Fruit fly (Drosophila melanogaster) whole organism, pupa: ENCODE results near the gene CG8563.

Source experiments
- CG10348 ChIP-seq: fragments of 200-800 bp; sonication (Bioruptor generic); IDR thresholded peaks from 2 replicates; pipeline ENCODE4 v1.3.6; 2022; ENCODE audit warnings: missing biosample characterization, missing genetic modification characterization
- CG12605 ChIP-seq: fragments of 200-800 bp; sonication (Bioruptor generic); IDR thresholded peaks from 2 replicates; pipeline ENCODE4 v1.3.6; 2022; ENCODE audit warnings: missing biosample characterization, missing genetic modification characterization
- CG13204 ChIP-seq: fragments of 200-800 bp; sonication (Bioruptor generic); optimal IDR thresholded peaks from 2 replicates; lab custom pipeline; 2018; ENCODE audit warnings: missing biosample characterization, mild to moderate bottlenecking, missing genetic modification characterization, moderate library complexity
- CG14655 ChIP-seq: fragments of 200-800 bp; sonication (Bioruptor generic); optimal IDR thresholded peaks from 3 replicates; lab custom pipeline; 2017; ENCODE audit warnings: mild to moderate bottlenecking, missing biosample characterization, missing genetic modification reagents, missing genetic modification characterization
- CG15710 ChIP-seq: fragments of 200-800 bp; sonication (Bioruptor generic); optimal IDR thresholded peaks from 2 replicates; lab custom pipeline; 2018; ENCODE audit warnings: missing biosample characterization, mild to moderate bottlenecking, missing genetic modification characterization, moderate library complexity
- CG17806 ChIP-seq: fragments of 200-800 bp; sonication (Bioruptor generic); optimal IDR thresholded peaks from 2 replicates; lab custom pipeline; 2018; ENCODE audit warnings: missing biosample characterization, mild to moderate bottlenecking, missing genetic modification characterization, moderate library complexity
- CG32121 ChIP-seq: fragments of 200-800 bp; sonication (Bioruptor generic); IDR thresholded peaks from 2 replicates; pipeline ENCODE4 v1.3.6; 2022; ENCODE audit warnings: missing biosample characterization, missing genetic modification characterization
- CG34367 ChIP-seq: fragments of 200-800 bp; sonication (Bioruptor generic); optimal IDR thresholded peaks from 2 replicates; lab custom pipeline; 2018; ENCODE audit warnings: missing biosample characterization, mild to moderate bottlenecking, missing genetic modification characterization
- CG4496 ChIP-seq: fragments of 200-800 bp; sonication (Bioruptor generic); IDR thresholded peaks from 3 replicates; pipeline ENCODE4 v1.3.6; 2022; ENCODE audit warnings: missing biosample characterization, missing genetic modification characterization
- CG8159 ChIP-seq: fragments of 200-800 bp; sonication (Bioruptor generic); optimal IDR thresholded peaks from 3 replicates; lab custom pipeline; 2018; ENCODE audit warnings: missing biosample characterization, mild to moderate bottlenecking, missing genetic modification characterization, moderate library complexity
- CG8301 ChIP-seq: fragments of 200-800 bp; sonication (Bioruptor generic); optimal IDR thresholded peaks from 2 replicates; lab custom pipeline; 2018; ENCODE audit warnings: missing biosample characterization, mild to moderate bottlenecking, missing genetic modification characterization
- CG9948 ChIP-seq: fragments of 200-800 bp; sonication (Bioruptor generic); optimal IDR thresholded peaks from 2 replicates; lab custom pipeline; 2018; ENCODE audit warnings: missing biosample characterization, mild to moderate bottlenecking, missing genetic modification characterization, moderate library complexity
- D1 ChIP-seq: fragments of 200-800 bp; sonication (Bioruptor generic); optimal IDR thresholded peaks from 2 replicates; lab custom pipeline; 2018; ENCODE audit warnings: missing biosample characterization, mild to moderate bottlenecking, missing genetic modification characterization, moderate library complexity
- EcR ChIP-seq: fragments of 200-800 bp; sonication (Bioruptor generic); optimal IDR thresholded peaks from 3 replicates; lab custom pipeline; 2019; ENCODE audit warnings: missing biosample characterization, missing genetic modification characterization, mild to moderate bottlenecking, moderate library complexity, missing genetic modification reagents
- Ets98B ChIP-seq: fragments of 200-800 bp; sonication (Bioruptor generic); IDR thresholded peaks from 2 replicates; pipeline ENCODE4 v1.3.6; 2022; ENCODE audit warnings: missing biosample characterization, missing genetic modification characterization
- Pif1A ChIP-seq: fragments of 200-800 bp; sonication (Bioruptor generic); optimal IDR thresholded peaks from 3 replicates; lab custom pipeline; 2016; ENCODE audit warnings: missing biosample characterization, missing genetic modification characterization
- Pif1B ChIP-seq: fragments of 200-800 bp; sonication (Bioruptor generic); optimal IDR thresholded peaks from 3 replicates; lab custom pipeline; 2016; ENCODE audit warnings: missing biosample characterization, missing genetic modification characterization
- Snoo ChIP-seq: fragments of 200-800 bp; sonication (Bioruptor generic); optimal IDR thresholded peaks from 3 replicates; lab custom pipeline; 2017; ENCODE audit warnings: missing biosample characterization, mild to moderate bottlenecking, missing genetic modification characterization, inconsistent platforms
- fd96Ca ChIP-seq: fragments of 200-800 bp; sonication (Bioruptor generic); IDR thresholded peaks from 3 replicates; pipeline ENCODE4 v1.3.6; 2022; ENCODE audit warnings: missing biosample characterization, missing genetic modification characterization
- gl ChIP-seq: fragments of 200-800 bp; sonication (Bioruptor generic); optimal IDR thresholded peaks from 2 replicates; lab custom pipeline; 2018; ENCODE audit warnings: missing biosample characterization, mild to moderate bottlenecking, missing genetic modification characterization
- rn ChIP-seq: fragments of 200-800 bp; sonication (Bioruptor generic); IDR thresholded peaks from 2 replicates; pipeline ENCODE4 v1.3.6; 2022; ENCODE audit warnings: missing biosample characterization, missing genetic modification characterization

The CG8563 gene

DNA sequence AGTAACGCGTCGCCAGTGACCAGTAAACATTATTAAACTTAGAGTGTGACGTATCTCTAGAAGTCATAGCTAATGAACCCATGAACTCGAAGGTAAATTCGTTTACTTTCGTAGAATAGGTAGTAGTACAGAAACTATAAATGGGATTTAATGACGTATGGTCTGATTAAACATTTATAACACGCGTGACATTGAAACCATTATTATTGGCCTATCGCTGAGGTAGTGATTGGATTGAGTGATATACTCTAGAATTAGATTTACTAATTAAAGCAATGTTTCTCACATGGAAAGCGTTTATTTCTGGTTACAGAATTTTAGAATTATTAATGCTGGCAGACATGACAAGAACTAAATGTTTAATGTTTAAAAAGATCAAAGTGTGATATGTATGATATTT lies 13.7 kb upstream of the CG8563 start:
- no peak for TF ChIP-seq CG15710 (tag; lab: Kevin White, UChicago)
- TF ChIP-seq CG13204 (GFP tag; lab: Kevin White, UChicago) = no peak
- no peak for TF ChIP-seq D1 (tag; lab: Kevin White, UChicago)
- TF ChIP-seq CG4496 = no peak
- TF ChIP-seq CG8159 = no peak
- no peak for TF ChIP-seq CG32121
- no peak for TF ChIP-seq CG10348 (GFP tag; lab: Robert Waterston, UW)
- TF ChIP-seq Pif1A (GFP tag; lab: Kevin White, UChicago) = no peak
- TF ChIP-seq CG34367 (tag; lab: Kevin White, UChicago) = no peak
- TF ChIP-seq CG12605 = no peak
- TF ChIP-seq CG8301 = no peak
- TF ChIP-seq fd96Ca = no peak
- TF ChIP-seq CG17806 = no peak
- TF ChIP-seq Ets98B (GFP tag; lab: Robert Waterston, UW) = no peak
- TF ChIP-seq CG14655 (GFP tag; lab: Kevin White, UChicago) = no peak
- no peak for TF ChIP-seq EcR (GFP tag; lab: Kevin White, UChicago)
- TF ChIP-seq Pif1B = no peak
- TF ChIP-seq Snoo (tag; lab: Kevin White, UChicago) = no peak
- TF ChIP-seq CG9948 (tag; lab: Kevin White, UChicago) = no peak
- TF ChIP-seq rn (GFP tag; lab: Robert Waterston, UW) = no peak

DNA sequence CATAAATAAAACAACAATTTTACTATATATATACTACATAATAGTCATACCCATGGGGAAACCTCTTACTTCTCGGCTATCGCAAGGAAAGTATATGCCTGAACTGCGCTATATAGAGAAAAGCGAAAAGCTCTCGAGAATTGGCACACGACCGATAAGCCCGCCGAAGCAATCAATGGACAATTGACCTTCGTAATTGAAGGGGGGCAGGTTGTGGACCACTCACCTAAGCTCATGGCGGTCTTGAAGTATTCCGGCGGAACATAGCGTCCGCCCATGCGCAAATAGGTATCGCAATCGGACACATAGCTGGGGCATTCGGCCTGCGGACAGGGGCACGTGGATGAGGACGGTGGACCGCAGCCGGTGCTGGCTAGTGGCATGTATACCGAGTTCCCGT lies 10.1 kb upstream of the CG8563 start:
- TF ChIP-seq CG13204 (GFP tag; lab: Kevin White, UChicago) (no peak), EcR (GFP tag; lab: Kevin White, UChicago) (peak; percentile 54)

DNA sequence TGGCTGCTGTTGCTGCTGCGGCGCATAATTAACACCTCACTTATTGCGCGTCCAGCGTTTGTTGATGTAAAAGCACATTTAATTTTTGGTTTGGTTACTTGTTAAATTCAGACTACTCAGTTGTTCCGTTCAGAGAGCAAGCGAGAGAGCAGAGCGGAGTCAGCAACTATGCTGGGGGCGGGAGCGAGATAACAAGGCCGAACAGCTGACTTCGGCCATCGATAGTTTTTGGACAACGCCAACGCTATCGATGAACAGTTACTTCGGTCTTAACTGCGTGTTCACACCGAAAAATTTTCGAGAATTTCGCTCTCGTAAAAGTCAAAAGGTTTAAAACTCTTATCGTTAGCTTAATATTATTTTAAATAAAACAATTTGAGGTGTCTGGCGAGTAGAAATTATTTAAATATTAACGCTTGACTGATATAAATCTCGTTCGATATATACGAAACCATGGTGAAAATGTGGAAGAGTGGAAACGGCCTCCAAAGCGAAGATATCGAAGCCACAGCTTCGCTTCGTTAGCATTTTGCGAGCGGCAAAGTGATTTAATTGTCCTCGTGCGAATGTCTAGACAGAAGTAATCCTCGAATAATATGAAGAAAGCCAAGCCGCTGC lies 9.1 kb upstream of the CG8563 start, which contains the start of the genes SMSr and smid:
TSS of gene SMSr (minus strand) at position 116 of the 618 bp plus-strand sequence.
TSS of gene smid (plus strand) at position 256 of the 618 bp plus-strand sequence.
- peak; percentile 10 for TF ChIP-seq CG34367 (tag; lab: Kevin White, UChicago)
- peak; percentile 37 for TF ChIP-seq CG17806
- TF ChIP-seq gl (tag; lab: Kevin White, UChicago) = no peak
- TF ChIP-seq CG8159 = peak; percentile 63
- TF ChIP-seq CG15710 (tag; lab: Kevin White, UChicago) = peak; percentile 39
- TF ChIP-seq CG10348 (GFP tag; lab: Robert Waterston, UW) = no peak
- no peak for TF ChIP-seq CG14655 (GFP tag; lab: Kevin White, UChicago)
- 0 out of 3 replicates have a peak, but pooled peaks have one; percentile 39 for TF ChIP-seq CG4496
- TF ChIP-seq Pif1B = no peak
- no peak for TF ChIP-seq EcR (GFP tag; lab: Kevin White, UChicago)
- no peak for TF ChIP-seq rn (GFP tag; lab: Robert Waterston, UW)
- no peak for TF ChIP-seq CG12605
- no peak for TF ChIP-seq CG13204 (GFP tag; lab: Kevin White, UChicago)
- peak; percentile 42 for TF ChIP-seq Pif1A (GFP tag; lab: Kevin White, UChicago)
- no peak for TF ChIP-seq CG32121
- peak; percentile 52 for TF ChIP-seq CG9948 (tag; lab: Kevin White, UChicago)
- no peak; the same call in 2 of the 3 replicates for TF ChIP-seq fd96Ca
- TF ChIP-seq CG8301 = no peak
- peak; percentile 48 for TF ChIP-seq Snoo (tag; lab: Kevin White, UChicago)
- TF ChIP-seq Ets98B (GFP tag; lab: Robert Waterston, UW) = no peak; the same call in 1 of the 2 replicates
- no peak for TF ChIP-seq D1 (tag; lab: Kevin White, UChicago)

DNA sequence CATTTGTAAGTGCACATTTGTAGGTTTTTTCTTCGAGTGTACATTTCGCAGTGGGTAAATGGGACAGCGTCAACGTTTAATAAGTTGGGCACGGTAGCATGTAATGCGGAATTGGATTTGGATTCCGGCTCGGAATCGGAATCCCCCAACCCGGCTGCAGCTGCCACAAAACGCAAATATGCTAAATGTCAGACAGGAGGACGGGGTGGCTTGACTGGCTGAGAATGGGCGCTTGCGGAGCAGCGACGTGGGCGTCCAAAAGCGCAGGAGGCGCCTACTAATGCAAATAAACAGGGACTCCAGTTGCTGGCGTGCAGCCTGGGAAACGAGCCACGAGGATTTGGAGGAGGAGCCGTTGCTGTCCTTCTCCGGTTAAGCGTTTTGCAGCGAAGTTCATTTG lies 2.7 kb upstream of the CG8563 start, which contains the start of gene CG8564:
TSS of gene CG8564 (minus strand) at position 101 of the 400 bp plus-strand sequence.
- TF ChIP-seq CG4496 = no peak
- no peak for TF ChIP-seq fd96Ca
- TF ChIP-seq CG9948 (tag; lab: Kevin White, UChicago) = no peak
- TF ChIP-seq CG12605 = no peak
- TF ChIP-seq gl (tag; lab: Kevin White, UChicago) = no peak
- TF ChIP-seq CG15710 (tag; lab: Kevin White, UChicago) = no peak

DNA sequence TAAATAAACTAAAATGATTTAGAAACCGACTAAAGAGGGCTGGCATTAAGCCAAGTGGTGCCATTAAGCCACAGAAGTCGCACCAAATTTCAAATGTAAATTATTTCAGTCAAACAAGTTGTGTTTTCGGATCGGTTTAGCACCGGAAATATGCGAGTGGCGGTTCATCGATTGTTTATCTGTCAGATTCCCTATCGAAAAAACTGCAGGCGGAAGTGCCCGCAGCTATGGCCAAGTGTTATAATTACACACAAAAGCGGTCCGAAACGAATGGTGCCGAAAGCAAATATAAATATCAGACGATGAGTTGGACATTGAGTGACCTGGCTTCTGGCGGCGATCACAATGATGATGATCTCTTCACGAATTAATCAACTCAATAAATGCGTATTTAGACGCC lies 538 bp upstream of the CG8563 start:
- TF ChIP-seq gl (tag; lab: Kevin White, UChicago) (no peak), CG10348 (GFP tag; lab: Robert Waterston, UW) (no peak), EcR (GFP tag; lab: Kevin White, UChicago) (no peak), CG13204 (GFP tag; lab: Kevin White, UChicago) (no peak), CG12605 (no peak), Snoo (tag; lab: Kevin White, UChicago) (no peak), Pif1A (GFP tag; lab: Kevin White, UChicago) (no peak), CG17806 (no peak), fd96Ca (no peak), Pif1B (no peak), CG34367 (tag; lab: Kevin White, UChicago) (no peak), CG9948 (tag; lab: Kevin White, UChicago) (no peak), D1 (tag; lab: Kevin White, UChicago) (no peak), CG15710 (tag; lab: Kevin White, UChicago) (no peak)

DNA sequence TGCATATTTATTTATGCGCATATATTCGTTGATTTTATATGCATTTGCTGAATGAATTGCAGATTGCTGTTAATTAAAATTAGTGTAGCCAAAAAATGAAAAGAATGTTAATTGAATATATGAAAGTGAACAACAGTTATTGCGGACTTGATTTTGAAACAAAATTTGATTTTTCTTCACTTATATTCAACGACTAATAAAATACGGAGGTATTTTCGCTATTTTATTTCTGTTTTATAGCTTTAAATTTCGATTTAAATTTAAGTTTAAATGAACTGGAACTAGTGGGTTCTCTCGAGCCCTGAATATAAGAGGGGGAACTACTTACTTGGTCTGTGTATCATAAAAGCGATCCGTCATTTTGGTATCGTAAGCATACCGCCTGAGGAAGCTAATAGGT lies 5.5 kb downstream of the CG8563 start, which contains the start of gene CG32379:
TSS of gene CG32379 (plus strand) at position 301 of the 400 bp plus-strand sequence.
- no peak for TF ChIP-seq CG32121
- no peak for TF ChIP-seq CG17806
- no peak for TF ChIP-seq CG15710 (tag; lab: Kevin White, UChicago)
- TF ChIP-seq Pif1A (GFP tag; lab: Kevin White, UChicago) = no peak
- no peak for TF ChIP-seq CG13204 (GFP tag; lab: Kevin White, UChicago)
- no peak for TF ChIP-seq CG12605
- no peak for TF ChIP-seq fd96Ca
- TF ChIP-seq D1 (tag; lab: Kevin White, UChicago) = no peak
- TF ChIP-seq CG8159 = no peak
- no peak for TF ChIP-seq CG10348 (GFP tag; lab: Robert Waterston, UW)
